Fruit fly (Drosophila melanogaster) ovary, adult (tissue): Measurements from ENCODE around the gene EMC5.

Source experiments
- CG17801 ChIP-seq: fragments of 200-800 bp; optimal IDR thresholded peaks from 2 replicates; lab custom pipeline; 2019; ENCODE audit warnings: missing biosample characterization, mild to moderate bottlenecking, missing genetic modification characterization, moderate library complexity; ENCODE audit not compliant: partially characterized antibody

Gene EMC5

DNA sequence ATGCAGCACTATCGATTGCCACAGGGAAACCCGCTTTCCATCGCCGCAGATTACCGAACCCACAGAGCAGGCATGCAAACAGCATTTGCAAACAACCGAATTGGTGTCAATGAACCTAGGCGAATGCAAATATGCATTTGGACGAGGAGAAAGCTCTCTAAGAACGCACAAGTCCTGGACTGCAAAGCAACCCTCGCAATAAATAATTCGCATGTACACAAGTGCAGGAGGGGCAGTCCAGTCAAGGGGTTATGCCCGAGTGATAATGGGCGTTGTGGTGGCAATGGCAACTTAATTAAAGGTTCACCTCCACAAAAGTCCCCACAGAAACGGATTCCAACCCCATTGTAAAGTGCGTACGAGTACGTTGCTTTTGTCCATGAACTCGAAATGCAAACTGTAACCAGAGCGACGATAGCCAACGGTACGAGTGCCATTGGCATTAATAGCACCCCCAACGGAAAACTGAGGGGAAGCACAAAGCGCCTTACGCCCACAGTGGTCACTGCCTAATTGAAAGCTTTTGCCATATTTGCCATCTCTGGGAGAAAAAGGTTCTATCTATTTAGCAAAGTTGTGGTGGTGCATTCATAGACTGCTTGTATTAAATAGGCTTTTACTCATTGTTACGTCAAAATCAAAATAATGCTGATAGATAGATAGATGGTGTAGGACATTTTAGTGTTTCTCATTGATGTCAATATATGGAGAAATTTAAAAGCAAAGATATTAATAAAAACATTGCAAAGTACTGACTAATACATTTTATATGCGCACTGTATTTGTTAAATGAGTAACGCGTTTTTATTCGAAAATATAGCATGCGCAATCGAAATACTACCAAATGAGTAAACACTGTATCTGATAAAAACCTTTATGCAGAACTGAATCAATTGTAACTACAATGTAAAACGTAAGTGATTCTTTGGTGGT is 4.4 kb upstream of the EMC5 start:
- no peak for TF ChIP-seq CG17801 (GFP tag; lab: Kevin White, UChicago)

DNA sequence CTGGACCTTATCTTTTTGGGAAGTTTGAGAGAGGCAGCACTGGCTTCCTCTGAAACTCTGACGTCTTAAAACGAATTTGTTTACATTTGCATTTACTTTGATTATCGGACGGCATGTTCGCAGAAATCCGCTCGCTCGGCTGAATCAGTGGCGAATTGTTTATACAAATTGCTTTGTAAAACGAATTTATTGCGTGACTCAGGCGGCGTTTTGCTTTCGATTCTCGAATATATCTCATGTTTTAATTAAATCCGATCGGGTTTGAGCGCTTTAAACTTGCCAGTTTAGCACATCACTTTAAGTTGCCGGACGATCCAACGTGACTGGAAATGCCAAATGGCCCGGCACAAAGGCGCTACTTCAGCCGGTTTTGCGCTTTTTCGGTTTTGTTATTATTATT is 3.3 kb upstream of the EMC5 start:
- no peak for TF ChIP-seq CG17801 (GFP tag; lab: Kevin White, UChicago)

DNA sequence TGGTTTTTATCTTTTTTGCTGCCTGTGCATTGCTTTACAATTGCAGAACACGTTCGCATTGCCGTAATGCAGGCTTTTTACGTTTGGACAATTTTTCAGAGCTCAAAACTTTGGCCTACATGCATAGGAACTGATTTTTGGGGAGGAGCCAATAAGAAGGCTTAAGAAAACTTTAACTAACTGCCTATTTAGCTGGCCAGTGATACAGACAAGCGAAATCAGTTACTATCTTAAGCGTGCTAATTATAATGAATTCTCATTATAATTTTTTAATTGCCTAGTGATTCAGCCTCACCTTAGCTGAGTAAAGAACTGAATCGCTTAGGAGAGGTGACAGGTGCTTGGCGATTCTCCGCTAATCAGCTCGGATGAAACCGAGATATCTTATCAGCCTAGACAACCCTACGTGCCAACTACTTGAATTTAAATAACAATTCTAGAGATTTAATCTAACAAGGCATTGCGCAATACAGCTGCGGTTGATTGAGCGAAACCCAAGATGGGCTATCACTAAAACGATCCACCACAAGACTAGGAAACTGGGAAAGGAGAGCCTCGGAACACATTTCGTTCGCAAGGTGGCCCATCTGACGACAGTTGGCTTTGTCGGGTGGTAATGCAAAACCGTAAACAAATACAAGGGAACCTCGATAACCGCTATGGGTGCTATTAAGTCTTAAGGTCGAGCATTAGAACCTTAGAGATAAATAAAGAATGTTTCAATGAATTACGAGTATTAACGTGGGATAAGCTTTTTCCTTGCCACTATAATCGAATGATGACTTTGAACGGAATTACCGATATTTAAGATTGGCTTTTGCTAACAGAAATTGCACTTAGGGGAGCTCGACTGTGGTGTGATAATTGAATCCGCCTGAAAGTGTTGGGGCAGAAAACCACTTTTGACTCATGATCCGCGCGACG is 2.0 kb upstream of the EMC5 start:
- TF ChIP-seq CG17801 (GFP tag; lab: Kevin White, UChicago) = no peak

DNA sequence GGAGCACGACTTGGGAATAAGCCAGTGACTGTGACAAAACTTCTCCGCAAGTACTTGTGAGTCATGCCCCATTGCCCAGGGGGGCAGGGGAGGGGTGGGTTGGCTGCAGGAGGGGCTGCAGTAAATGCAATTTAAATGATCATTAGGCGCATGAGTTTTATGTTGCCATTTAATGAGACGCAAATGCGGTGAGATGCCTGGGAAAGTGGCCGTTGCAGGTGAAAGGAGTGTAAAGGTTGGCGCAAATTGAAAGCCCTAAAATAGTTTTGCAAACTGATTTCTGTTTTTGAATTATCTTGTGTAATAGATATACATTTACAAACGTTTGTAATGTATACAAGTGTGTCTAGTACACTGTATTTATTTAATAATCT is 1.4 kb upstream of the EMC5 start:
- TF ChIP-seq CG17801 (GFP tag; lab: Kevin White, UChicago) = no peak

DNA sequence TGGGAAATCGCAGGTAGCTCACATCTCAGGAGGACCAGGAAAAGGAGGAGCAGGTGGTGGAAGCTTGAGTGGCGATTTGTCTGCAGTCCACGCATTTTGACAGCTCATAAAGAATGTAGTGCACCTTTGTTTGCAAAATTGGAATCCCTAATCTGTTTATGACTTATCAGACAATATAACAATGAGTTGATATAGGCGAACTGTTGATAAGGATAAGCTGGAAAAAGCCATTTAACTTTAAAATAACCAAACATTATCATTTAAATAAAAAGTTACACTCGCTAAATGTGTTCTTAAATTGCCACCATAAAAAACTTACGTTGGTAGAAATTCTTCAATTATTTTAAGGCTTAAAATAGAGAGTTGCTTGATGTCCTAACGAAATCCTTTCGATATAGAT is 2.6 kb downstream of the EMC5 start, which contains the start of gene CG15170:
Gene CG15170 (minus strand): TSS at position 101 of the 400 bp plus-strand sequence.
- no peak for TF ChIP-seq CG17801 (GFP tag; lab: Kevin White, UChicago)

DNA sequence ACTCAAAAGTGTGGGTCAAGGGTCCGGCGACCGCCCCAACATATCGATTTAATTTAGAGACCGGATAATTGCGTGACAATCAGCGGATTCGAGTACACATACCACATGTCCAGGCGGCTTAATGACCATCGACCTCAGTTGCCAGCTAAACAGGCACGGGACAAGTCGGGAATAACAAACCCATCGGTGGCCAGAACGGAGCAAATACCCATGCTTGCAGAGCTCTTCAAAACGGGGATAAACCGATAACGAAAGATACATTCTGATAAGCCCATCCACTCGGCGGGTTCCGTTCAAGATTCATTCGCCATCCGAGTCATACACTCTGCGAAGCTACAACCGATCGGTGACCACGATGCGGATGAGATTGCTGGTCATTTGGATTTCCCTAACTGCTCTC is 3.2 kb downstream of the EMC5 start, which contains the start of gene CG15169:
Gene CG15169 (plus strand): TSS at position 301 of the 400 bp plus-strand sequence.
- TF ChIP-seq CG17801 (GFP tag; lab: Kevin White, UChicago) = no peak

DNA sequence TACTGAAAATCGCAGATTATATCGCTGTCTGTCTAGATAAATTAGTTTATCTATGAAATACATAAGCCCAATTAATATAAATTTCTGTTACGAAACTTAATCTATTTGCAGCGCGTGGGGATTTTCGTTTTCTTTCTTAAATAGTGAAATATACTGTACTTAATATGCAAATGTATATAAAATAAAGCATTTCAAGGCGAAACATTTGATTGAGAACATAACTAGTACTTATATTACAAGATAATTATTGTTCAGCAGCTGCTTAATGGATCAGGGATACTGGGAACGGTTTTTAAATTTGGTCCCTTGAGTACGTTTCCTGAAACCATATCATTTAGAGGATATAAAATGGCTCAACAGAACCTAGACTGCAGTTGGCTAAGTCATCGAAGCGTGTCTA is 4.7 kb downstream of the EMC5 start, which contains the start of gene CG46465:
Gene CG46465 (plus strand): TSS at position 301 of the 400 bp plus-strand sequence.
- TF ChIP-seq CG17801 (GFP tag; lab: Kevin White, UChicago) = no peak

DNA sequence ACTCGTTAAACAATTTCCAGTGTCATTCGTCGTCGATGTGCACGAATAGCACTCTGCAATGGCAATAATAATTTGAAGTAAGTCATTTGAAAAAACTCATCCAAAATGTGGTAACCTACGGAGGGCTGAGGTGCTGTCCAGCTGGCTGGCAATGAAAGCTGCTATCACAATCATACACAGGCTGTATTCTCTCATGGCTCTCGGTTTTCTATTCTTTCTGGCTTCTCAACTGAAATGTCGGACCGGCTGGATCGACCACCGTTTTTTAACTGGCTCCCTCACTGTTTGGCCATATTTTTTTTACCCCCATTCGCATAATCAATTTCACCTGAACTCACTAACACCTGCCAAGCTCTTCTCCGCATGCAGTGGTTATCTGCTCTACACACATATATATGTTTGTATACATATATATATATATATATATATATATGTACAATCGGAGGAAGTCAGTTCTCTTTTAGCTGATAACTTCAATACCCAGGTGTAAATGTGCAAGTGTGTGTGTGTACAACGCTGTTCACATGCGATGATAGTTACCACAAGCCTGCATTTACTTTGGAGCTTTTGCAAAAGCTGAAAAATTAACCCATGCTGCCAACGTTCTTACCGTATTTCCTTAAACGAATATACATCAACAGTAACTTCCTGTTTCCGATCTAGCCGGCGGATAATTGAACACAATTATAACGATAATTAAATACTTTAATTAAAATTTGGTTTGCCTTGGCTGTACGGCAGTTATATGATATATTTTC is 8.3 kb downstream of the EMC5 start, which contains the start of gene CG10650:
Gene CG10650 (minus strand): TSS at position 275 of the 758 bp plus-strand sequence.
- no peak for TF ChIP-seq CG17801 (GFP tag; lab: Kevin White, UChicago)

DNA sequence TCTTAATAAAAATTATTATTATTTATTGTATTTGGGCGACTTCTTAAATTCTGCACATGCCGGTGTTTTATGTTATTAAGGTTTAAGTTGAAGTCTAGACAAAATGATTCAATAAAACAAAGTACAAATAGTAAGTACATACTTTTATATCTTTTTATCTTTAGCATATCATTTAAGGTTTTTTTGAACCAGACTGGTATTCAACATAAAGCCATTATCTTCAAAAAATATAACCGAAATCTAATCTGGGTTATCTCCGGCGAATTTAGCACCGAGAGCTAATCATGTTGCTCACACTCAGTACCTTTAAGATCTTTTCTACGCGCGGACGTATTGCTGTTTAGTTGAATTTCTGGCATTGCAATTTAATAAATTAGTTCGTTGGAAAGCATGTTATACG is 9.6 kb downstream of the EMC5 start, which contains the start of gene CG31792:
Gene CG31792 (plus strand): TSS at position 301 of the 400 bp plus-strand sequence.
- TF ChIP-seq CG17801 (GFP tag; lab: Kevin White, UChicago) = no peak

DNA sequence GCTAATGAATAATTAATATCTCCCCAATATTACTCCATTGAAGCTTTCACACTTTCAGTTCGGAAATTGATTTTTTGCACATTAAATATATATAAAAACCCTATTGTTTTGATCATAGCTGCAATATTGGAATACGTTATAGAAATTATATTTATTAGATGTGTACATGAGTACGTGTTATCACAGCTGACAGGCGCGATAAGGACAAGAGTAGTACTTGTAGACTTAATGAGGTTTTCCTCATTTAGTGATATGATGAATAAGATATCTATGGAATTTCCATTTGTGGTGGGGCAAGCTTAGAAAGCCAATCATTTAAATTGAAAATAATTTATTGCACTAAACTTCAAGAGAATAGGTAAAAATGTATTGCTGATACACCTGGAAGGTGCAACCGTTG is 15.0 kb downstream of the EMC5 start:
- no peak for TF ChIP-seq CG17801 (GFP tag; lab: Kevin White, UChicago)

DNA sequence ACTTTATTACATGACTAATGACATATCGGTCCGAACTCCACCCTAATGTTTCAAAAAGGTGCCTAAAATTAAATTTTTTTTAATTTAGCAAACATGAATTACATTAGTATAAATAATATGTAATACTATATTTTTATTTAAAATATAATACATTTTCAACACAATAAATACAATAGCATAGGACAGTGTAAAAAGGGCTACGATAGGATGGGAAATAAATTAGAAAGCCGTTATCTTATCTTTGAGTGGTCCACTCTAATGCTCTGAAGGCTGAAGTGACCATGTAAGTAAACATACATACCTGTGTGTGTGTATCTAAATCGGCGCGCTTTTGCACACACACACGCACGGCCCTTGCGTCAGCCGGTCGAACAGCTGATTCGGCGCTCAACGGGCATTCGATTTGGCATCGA is 15.5 kb downstream of the EMC5 start, which contains the start of gene CG31793:
Gene CG31793 (plus strand): TSS at position 409 of the 413 bp plus-strand sequence.
- peak; percentile 73 for TF ChIP-seq CG17801 (GFP tag; lab: Kevin White, UChicago)

DNA sequence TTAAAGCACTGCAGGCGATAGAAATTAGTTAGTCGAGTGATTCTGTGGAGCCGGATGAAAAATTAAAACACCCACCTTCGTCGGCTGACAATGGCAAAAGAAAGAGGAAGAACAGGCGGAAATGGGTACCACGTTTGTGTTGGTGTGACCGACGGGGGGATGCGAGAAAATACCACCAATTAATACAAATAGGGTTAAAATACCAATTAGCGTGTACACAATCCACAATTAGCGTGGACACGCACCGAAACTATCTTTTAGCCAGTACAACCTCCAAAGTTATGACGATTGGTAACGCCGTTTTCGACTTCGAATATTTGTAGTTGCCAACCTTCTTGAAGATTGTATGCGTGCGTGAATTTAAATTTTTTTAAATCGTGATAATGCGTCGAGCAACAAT is 21.6 kb downstream of the EMC5 start, which contains the start of gene RpL30:
Gene RpL30 (minus strand): TSS at position 177 of the 400 bp plus-strand sequence.
- TF ChIP-seq CG17801 (GFP tag; lab: Kevin White, UChicago) = peak; percentile 85

DNA sequence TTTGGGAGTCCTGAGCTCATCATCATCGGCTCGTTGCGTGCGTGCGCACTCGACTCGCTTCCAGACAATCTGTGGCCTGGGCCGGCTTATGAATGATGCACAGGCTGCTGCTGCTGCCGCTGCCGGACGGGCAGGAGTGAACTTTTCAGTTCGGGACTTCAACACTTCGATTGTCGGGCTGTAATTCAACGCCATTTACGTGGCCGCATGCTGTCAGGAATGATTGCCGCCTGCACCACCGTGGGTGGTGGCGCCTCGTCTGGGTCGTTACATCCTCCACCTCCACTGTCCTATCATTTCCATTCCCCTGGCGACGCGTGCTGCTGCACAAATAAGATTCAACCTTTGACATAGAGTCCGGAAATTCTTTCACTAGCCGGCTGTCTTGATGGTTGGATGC is 22.5 kb downstream of the EMC5 start:
- TF ChIP-seq CG17801 (GFP tag; lab: Kevin White, UChicago) = no peak

DNA sequence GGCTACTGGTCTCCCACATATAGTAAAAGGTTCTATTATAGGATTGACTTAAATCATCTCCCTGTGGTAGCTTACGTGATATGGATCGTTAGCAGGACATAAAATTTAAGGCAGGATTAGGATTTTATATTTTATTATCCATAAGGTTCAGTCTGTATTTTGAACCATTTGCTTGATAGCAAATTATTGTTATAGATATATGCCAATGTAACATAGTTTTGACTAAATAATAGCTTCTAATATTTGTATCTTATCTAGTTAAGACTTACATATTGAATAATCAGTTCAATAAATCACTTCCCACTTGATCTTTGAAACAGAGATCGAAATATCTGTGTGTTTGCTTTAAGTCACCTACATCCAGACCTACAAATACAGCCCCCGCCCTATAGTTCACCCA is 23.1 kb downstream of the EMC5 start, which contains the start of gene robl37BC:
Gene robl37BC (plus strand): TSS at position 301 of the 400 bp plus-strand sequence.
- TF ChIP-seq CG17801 (GFP tag; lab: Kevin White, UChicago) = no peak
